Worm (Caenorhabditis elegans) whole organism, L4 larva: ENCODE measurements around the gene rps-14.

Experiments used
- F10B5.3 ChIP-seq: sonication (generic microtip); optimal IDR thresholded peaks from 2 replicates; lab custom pipeline; 2016; ENCODE audit warnings: mild to moderate bottlenecking, missing genetic modification characterization, missing compliant biosample characterization
- F37D6.2 ChIP-seq: sonication (generic microtip); optimal IDR thresholded peaks from 2 replicates; lab custom pipeline; 2016; ENCODE audit warnings: mild to moderate bottlenecking, missing genetic modification characterization, missing compliant biosample characterization
- aha-1 ChIP-seq: fragments of 150-350 bp; peaks from one replicate; lab custom pipeline; 2014; ENCODE audit warnings: missing biosample characterization, missing genetic modification characterization
- ama-1 ChIP-seq: fragments of 150-350 bp; optimal IDR thresholded peaks from 2 replicates; lab custom pipeline; 2014; ENCODE audit warnings: inconsistent platforms, mixed read lengths
- attf-4 ChIP-seq: sonication (generic microtip); optimal IDR thresholded peaks from 3 replicates; lab custom pipeline; 2017; ENCODE audit warnings: missing biosample characterization, missing genetic modification characterization
- ceh-20 ChIP-seq: fragments of 200-800 bp; sonication (Bioruptor generic); IDR thresholded peaks from 2 replicates; pipeline ENCODE4 v1.3.6; 2022; ENCODE audit warnings: missing genetic modification reagents, missing genetic modification characterization, missing compliant biosample characterization
- ceh-32 ChIP-seq: sonication (generic microtip); optimal IDR thresholded peaks from 2 replicates; lab custom pipeline; 2016; ENCODE audit warnings: mild to moderate bottlenecking, missing genetic modification characterization, missing compliant biosample characterization; ENCODE audit not compliant: poor library complexity
- ceh-44 ChIP-seq: fragments of 200-800 bp; sonication (Bioruptor generic); IDR thresholded peaks from 2 replicates; pipeline ENCODE4 v1.3.6; 2022; ENCODE audit warnings: missing genetic modification reagents, missing genetic modification characterization, missing compliant biosample characterization
- ceh-62 ChIP-seq: sonication (generic microtip); optimal IDR thresholded peaks from 2 replicates; lab custom pipeline; 2017; ENCODE audit warnings: missing biosample characterization, missing genetic modification characterization
- ceh-82 ChIP-seq: sonication (generic microtip); optimal IDR thresholded peaks from 2 replicates; lab custom pipeline; 2017; ENCODE audit warnings: missing biosample characterization, missing genetic modification characterization
- daf-12 ChIP-seq: fragments of 150-350 bp; optimal IDR thresholded peaks from 2 replicates; lab custom pipeline; 2014; ENCODE audit warnings: missing biosample characterization, missing genetic modification reagents, missing genetic modification characterization
- daf-16 ChIP-seq, 3 experiments: sonication (generic microtip); optimal IDR thresholded peaks; 2 replicates each; lab custom pipeline; 2016 to 2017; ENCODE audit warnings: missing genetic modification characterization in 3 of 3, missing genetic modification reagents in 3 of 3, mild to moderate bottlenecking in 2 of 3, missing compliant biosample characterization in 2 of 3, missing biosample characterization in 1 of 3, moderate library complexity in 1 of 3
- daf-19 ChIP-seq: fragments of 200-800 bp; sonication (Bioruptor generic); conservative IDR thresholded peaks from 2 replicates; pipeline ENCODE4 v1.3.6; 2022; ENCODE audit warnings: missing genetic modification characterization, missing compliant biosample characterization
- daf-8 ChIP-seq: fragments of 200-800 bp; sonication (Bioruptor generic); IDR thresholded peaks from 2 replicates; pipeline ENCODE4 v1.3.6; 2022; ENCODE audit warnings: missing genetic modification characterization, missing compliant biosample characterization
- dmd-6 ChIP-seq: fragments of 200-800 bp; sonication (Bioruptor generic); IDR thresholded peaks from 2 replicates; pipeline ENCODE4 v1.3.6; 2022; ENCODE audit warnings: missing genetic modification reagents, missing genetic modification characterization, missing compliant biosample characterization
- dmd-9 ChIP-seq: fragments of 200-800 bp; sonication (Bioruptor generic); IDR thresholded peaks from 2 replicates; pipeline ENCODE4 v1.3.6; 2022; ENCODE audit warnings: missing genetic modification reagents, missing genetic modification characterization, missing compliant biosample characterization
- duxl-1 ChIP-seq: sonication (generic microtip); optimal IDR thresholded peaks from 2 replicates; lab custom pipeline; 2016; ENCODE audit warnings: mild to moderate bottlenecking, missing genetic modification characterization, moderate library complexity, missing compliant biosample characterization; ENCODE audit not compliant: poor library complexity
- egl-43 ChIP-seq: fragments of 200-800 bp; sonication (Bioruptor generic); IDR thresholded peaks from 2 replicates; pipeline ENCODE4 v1.3.6; 2022; ENCODE audit warnings: missing genetic modification reagents, missing genetic modification characterization, missing compliant biosample characterization
- fos-1 ChIP-seq: fragments of 150-350 bp; optimal IDR thresholded peaks from 2 replicates; lab custom pipeline; 2014; ENCODE audit warnings: missing biosample characterization, missing genetic modification characterization
- gei-8 ChIP-seq: fragments of 200-800 bp; sonication (Bioruptor generic); optimal IDR thresholded peaks from 2 replicates; lab custom pipeline; 2018; ENCODE audit warnings: mild to moderate bottlenecking, missing genetic modification characterization, missing compliant biosample characterization
- hlh-11 ChIP-seq: fragments of 200-800 bp; sonication (Bioruptor generic); optimal IDR thresholded peaks from 2 replicates; lab custom pipeline; 2018; ENCODE audit warnings: mild to moderate bottlenecking, missing genetic modification characterization, missing compliant biosample characterization
- hlh-30 ChIP-seq: sonication (generic microtip); optimal IDR thresholded peaks from 2 replicates; lab custom pipeline; 2017; ENCODE audit warnings: antibody characterized with exemption, mild to moderate bottlenecking, missing genetic modification characterization, missing compliant biosample characterization; ENCODE audit not compliant: insufficient read depth
- hmg-1.1 ChIP-seq: fragments of 200-800 bp; sonication (Bioruptor generic); IDR thresholded peaks from 2 replicates; pipeline ENCODE4 v1.3.6; 2022; ENCODE audit warnings: missing genetic modification reagents, missing genetic modification characterization, missing compliant biosample characterization
- lin-15B ChIP-seq: fragments of 150-350 bp; sonication (generic microtip); optimal IDR thresholded peaks from 3 replicates; lab custom pipeline; 2014; ENCODE audit warnings: missing biosample characterization, missing genetic modification characterization
- lin-29 ChIP-seq: fragments of 200-800 bp; sonication (Bioruptor generic); IDR thresholded peaks from 2 replicates; pipeline ENCODE4 v1.3.6; 2022; ENCODE audit warnings: missing genetic modification reagents, missing genetic modification characterization, missing compliant biosample characterization
- lin-38 ChIP-seq: fragments of 200-800 bp; sonication (Bioruptor generic); IDR thresholded peaks from 2 replicates; pipeline ENCODE4 v1.3.6; 2022; ENCODE audit warnings: missing genetic modification reagents, missing genetic modification characterization, missing compliant biosample characterization
- lir-3 ChIP-seq: sonication (generic microtip); optimal IDR thresholded peaks from 2 replicates; lab custom pipeline; 2016; ENCODE audit warnings: mild to moderate bottlenecking, missing genetic modification characterization, missing compliant biosample characterization
- lsy-2 ChIP-seq, 2 experiments: fragments of 150-350 bp in 1 of 2; sonication (generic microtip) in 1 of 2; optimal IDR thresholded peaks; 2 replicates each; lab custom pipeline; 2014 to 2017; ENCODE audit warnings: missing biosample characterization in 2 of 2, missing genetic modification characterization in 2 of 2
- mdl-1 ChIP-seq, 2 experiments: fragments of 150-350 bp in 1 of 2; sonication (generic microtip) in 1 of 2; optimal IDR thresholded peaks; 2 replicates each; lab custom pipeline; 2014 to 2017; ENCODE audit warnings: missing biosample characterization in 2 of 2, missing genetic modification characterization in 2 of 2
- mep-1 ChIP-seq: fragments of 150-350 bp; sonication (generic microtip); optimal IDR thresholded peaks from 3 replicates; lab custom pipeline; 2014; ENCODE audit warnings: missing biosample characterization, missing genetic modification characterization
- mes-2 ChIP-seq: sonication (generic microtip); optimal IDR thresholded peaks from 2 replicates; lab custom pipeline; 2016; ENCODE audit warnings: missing genotype, mild to moderate bottlenecking, missing genetic modification characterization, missing compliant biosample characterization; ENCODE audit not compliant: poor library complexity, severe bottlenecking
- mxl-3 ChIP-seq: fragments of 200-800 bp; sonication (Bioruptor generic); optimal IDR thresholded peaks from 2 replicates; lab custom pipeline; 2018; ENCODE audit warnings: mild to moderate bottlenecking, missing genetic modification characterization, missing compliant biosample characterization
- nhr-10 ChIP-seq: fragments of 150-350 bp; optimal IDR thresholded peaks from 2 replicates; lab custom pipeline; 2014; ENCODE audit warnings: missing biosample characterization, missing genetic modification characterization
- nhr-11 ChIP-seq: fragments of 150-350 bp; optimal IDR thresholded peaks from 2 replicates; lab custom pipeline; 2014; ENCODE audit warnings: missing biosample characterization, missing genetic modification characterization
- nhr-111 ChIP-seq: fragments of 200-800 bp; sonication (Bioruptor generic); optimal IDR thresholded peaks from 2 replicates; lab custom pipeline; 2018; ENCODE audit warnings: mild to moderate bottlenecking, missing genetic modification characterization, missing compliant biosample characterization
- nhr-237 ChIP-seq: sonication (generic microtip); optimal IDR thresholded peaks from 2 replicates; lab custom pipeline; 2017; ENCODE audit warnings: missing biosample characterization, missing genetic modification characterization
- nhr-25 ChIP-seq: sonication (generic microtip); optimal IDR thresholded peaks from 2 replicates; lab custom pipeline; 2017; ENCODE audit warnings: missing genetic modification characterization, mild to moderate bottlenecking, missing compliant biosample characterization, antibody characterized with exemption, moderate library complexity, borderline replicate concordance; ENCODE audit not compliant: insufficient read depth
- nhr-28 ChIP-seq: fragments of 150-350 bp; optimal IDR thresholded peaks from 2 replicates; lab custom pipeline; 2014; ENCODE audit warnings: missing biosample characterization, missing genetic modification characterization
- nhr-42 ChIP-seq: fragments of 200-800 bp; sonication (Bioruptor generic); IDR thresholded peaks from 2 replicates; pipeline ENCODE4 v1.3.6; 2022; ENCODE audit warnings: missing genetic modification characterization, missing compliant biosample characterization
- nhr-48 ChIP-seq: sonication (generic microtip); optimal IDR thresholded peaks from 2 replicates; lab custom pipeline; 2016; ENCODE audit warnings: mild to moderate bottlenecking, missing genetic modification characterization, missing compliant biosample characterization
- nhr-6 ChIP-seq: fragments of 150-350 bp; optimal IDR thresholded peaks from 2 replicates; lab custom pipeline; 2014; ENCODE audit warnings: missing biosample characterization, missing genetic modification characterization
- nhr-77 ChIP-seq: fragments of 150-350 bp; optimal IDR thresholded peaks from 2 replicates; lab custom pipeline; 2014; ENCODE audit warnings: missing biosample characterization, missing genetic modification characterization
- pha-4 ChIP-seq, 2 experiments: fragments of 150-350 bp in 1 of 2; fragments of 200-800 bp in 1 of 2; sonication (Bioruptor generic) in 1 of 2; IDR thresholded peaks in 1 of 2; optimal IDR thresholded peaks in 1 of 2; 2 replicates each; pipeline versions ENCODE4 v1.3.6 to Lab custom; 2014 to 2022; ENCODE audit warnings: missing genetic modification characterization in 2 of 2, missing genetic modification reagents in 2 of 2, missing biosample characterization in 1 of 2, missing compliant biosample characterization in 1 of 2
- pqm-1 ChIP-seq: sonication (generic microtip); optimal IDR thresholded peaks from 2 replicates; lab custom pipeline; 2017; ENCODE audit warnings: missing biosample characterization, missing genetic modification characterization
- saeg-2 ChIP-seq: fragments of 200-800 bp; sonication (Bioruptor generic); IDR thresholded peaks from 2 replicates; pipeline ENCODE4 v1.3.6; 2022; ENCODE audit warnings: missing genetic modification reagents, missing genetic modification characterization, missing compliant biosample characterization
- set-16 ChIP-seq: fragments of 200-800 bp; sonication (Bioruptor generic); IDR thresholded peaks from 2 replicates; pipeline ENCODE4 v1.3.6; 2022; ENCODE audit warnings: missing genetic modification reagents, missing genetic modification characterization, missing compliant biosample characterization
- skn-1 ChIP-seq: fragments of 150-350 bp; optimal IDR thresholded peaks from 2 replicates; lab custom pipeline; 2014; ENCODE audit warnings: missing biosample characterization, missing genetic modification characterization
- tag-97 ChIP-seq: fragments of 200-800 bp; sonication (Bioruptor generic); IDR thresholded peaks from 2 replicates; pipeline ENCODE4 v1.3.6; 2022; ENCODE audit warnings: missing genetic modification characterization, missing compliant biosample characterization
- vab-7 ChIP-seq: fragments of 200-800 bp; sonication (Bioruptor generic); IDR thresholded peaks from 2 replicates; pipeline ENCODE4 v1.3.6; 2022; ENCODE audit warnings: missing genetic modification reagents, missing genetic modification characterization, missing compliant biosample characterization
- zip-2 ChIP-seq: fragments of 150-350 bp; optimal IDR thresholded peaks from 2 replicates; lab custom pipeline; 2014; ENCODE audit warnings: missing biosample characterization, missing genetic modification characterization
- ztf-11 ChIP-seq: fragments of 150-350 bp; optimal IDR thresholded peaks from 2 replicates; lab custom pipeline; 2014; ENCODE audit warnings: missing biosample characterization, missing genetic modification characterization

The rps-14 gene

DNA sequence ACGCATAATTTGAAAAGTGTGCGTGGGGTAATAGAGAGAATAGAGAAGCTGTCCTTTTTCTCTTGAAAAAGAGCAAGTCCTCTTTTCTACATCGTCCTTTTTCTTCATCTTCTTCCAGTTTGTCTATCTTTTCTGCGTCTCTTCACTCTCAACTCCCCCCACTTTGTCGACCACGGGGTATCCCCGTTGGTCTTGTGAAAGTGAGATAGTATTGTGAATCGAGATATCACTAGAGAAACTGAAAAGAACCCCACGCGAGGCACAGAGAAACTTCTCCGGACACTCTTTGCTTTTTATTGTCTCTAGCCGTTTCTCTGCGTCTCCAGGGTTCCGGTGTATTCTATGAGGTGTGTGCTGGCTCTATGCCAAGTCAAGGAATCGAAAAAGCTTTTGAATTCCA, 23.8 kb downstream of the rps-14 start (continued):
- TF ChIP-seq lin-15B (no peak), daf-12 (tag; lab: Kevin White, UChicago) (no peak), lin-29 (GFP tag; lab: Robert Waterston, UW) (0 out of 2 replicates have a peak, but pooled peaks have one; percentile 18), F37D6.2 (peak; percentile 80), duxl-1 (peak; percentile 63), gei-8 (peak; percentile 85), nhr-11 (tag; lab: Kevin White, UChicago) (peak; percentile 81), nhr-25 (tag; lab: Kevin White, UChicago) (peak; percentile 83), daf-16 (GFP tag; optimal IDR thresholded peaks at IDR 0.05; lab: Kevin White, UChicago) (peak; percentile 52 to 75), daf-16 (tag; optimal IDR thresholded peaks at IDR 0.05; lab: Kevin White, UChicago) (peak; percentile 82), lir-3 (tag; lab: Kevin White, UChicago) (peak; percentile 40), nhr-48 (tag; lab: Kevin White, UChicago) (peak; percentile 93), tag-97 (GFP tag; lab: Robert Waterston, UW) (no peak), daf-19 (GFP tag; lab: Robert Waterston, UW) (no peak), ztf-11 (tag; lab: Kevin White, UChicago) (no peak), mxl-3 (peak; percentile 66), saeg-2 (GFP tag; lab: Robert Waterston, UW) (peak; percentile 83), egl-43 (GFP tag; lab: Robert Waterston, UW) (peak; percentile 81), pqm-1 (tag; lab: Kevin White, UChicago) (peak; percentile 39), nhr-237 (tag; lab: Kevin White, UChicago) (peak; percentile 2), fos-1 (tag; lab: Kevin White, UChicago) (peak; percentile 57), nhr-42 (peak; percentile 70; the same call in 1 of the 2 replicates), skn-1 (no peak), nhr-77 (tag; lab: Kevin White, UChicago) (peak; percentile 34), ceh-20 (GFP tag; lab: Robert Waterston, UW) (peak; percentile 86), lsy-2 (tag; optimal IDR thresholded peaks at IDR 0.05; lab: Kevin White, UChicago) (peak; percentile 88 to 90), mep-1 (tag; lab: Kevin White, UChicago) (peak; percentile 94), ceh-32 (peak; percentile 43), lin-38 (GFP tag; lab: Robert Waterston, UW) (peak; percentile 69), mdl-1 (tag; optimal IDR thresholded peaks at IDR 0.05; lab: Kevin White, UChicago) (peak; percentile 99), vab-7 (GFP tag; lab: Robert Waterston, UW) (no peak), ceh-44 (GFP tag; lab: Robert Waterston, UW) (no peak), set-16 (peak; percentile 67), hmg-1.1 (peak; percentile 95), ceh-82 (no peak), F10B5.3 (no peak), ama-1 (lab: Kevin White, UChicago) (peak; percentile 90), mes-2 (tag; lab: Kevin White, UChicago) (peak; percentile 85), zip-2 (tag; lab: Kevin White, UChicago) (peak; percentile 59), dmd-6 (GFP tag; lab: Robert Waterston, UW) (peak; percentile 90), hlh-30 (tag; lab: Kevin White, UChicago) (peak; percentile 98), ceh-62 (tag; lab: Kevin White, UChicago) (no peak), hlh-11 (tag; lab: Kevin White, UChicago) (peak; percentile 97), nhr-10 (tag; lab: Kevin White, UChicago) (peak; percentile 75), nhr-111 (GFP tag; lab: Kevin White, UChicago) (no peak), nhr-6 (tag; lab: Kevin White, UChicago) (peak; percentile 39), aha-1 (peak; percentile 93), daf-8 (GFP tag; lab: Robert Waterston, UW) (no peak), dmd-9 (GFP tag; lab: Robert Waterston, UW) (peak; percentile 64; the same call in 1 of the 2 replicates), nhr-28 (tag; lab: Kevin White, UChicago) (peak; percentile 92), pha-4 (GFP tag; IDR thresholded peaks at IDR 0.05; lab: Robert Waterston, UW) (peak; percentile 78), pha-4 (tag; optimal IDR thresholded peaks at IDR 0.05; lab: Kevin White, UChicago) (peak; percentile 96), attf-4 (tag; lab: Kevin White, UChicago) (no peak)
